Fruit fly (Drosophila melanogaster): Measurements from ENCODE around the gene CG13310.

Gene CG13310

dm6 chr3L:8836162-8836561 lies 35.8 kb upstream of the CG13310 start, which contains the start of gene CG32026:
Gene CG32026, plus strand, starts transcription at chr3L:8836462.
- TF ChIP-seq jim (GFP tag; optimal IDR thresholded peaks at IDR 0.05): no peak
- TF ChIP-seq sage (GFP tag; optimal IDR thresholded peaks at IDR 0.05): no peak
- no peak for TF ChIP-seq lola (GFP tag; optimal IDR thresholded peaks at IDR 0.05)
- no peak for TF ChIP-seq HLH106 (tag; optimal IDR thresholded peaks at IDR 0.05)
- TF ChIP-seq fru (GFP tag; optimal IDR thresholded peaks at IDR 0.05): no peak
- no peak for TF ChIP-seq woc (GFP tag; optimal IDR thresholded peaks at IDR 0.05)
- no peak for TF ChIP-seq pan (optimal IDR thresholded peaks at IDR 0.05)
- no peak for TF ChIP-seq dsf (GFP tag; optimal IDR thresholded peaks at IDR 0.05; ENCODE audit: borderline replicate concordance)
- TF ChIP-seq usp (GFP tag; optimal IDR thresholded peaks at IDR 0.05): no peak
- no peak for TF ChIP-seq dmrt93B (GFP tag; optimal IDR thresholded peaks at IDR 0.05)
- TF ChIP-seq dl (GFP tag; optimal IDR thresholded peaks at IDR 0.05; ENCODE audit: insufficient read depth in 1 of 2, partially characterized antibody in 2 of 2): no peak
- TF ChIP-seq Sp1 (GFP tag; optimal IDR thresholded peaks at IDR 0.05): no peak
- no peak for TF ChIP-seq psq (GFP tag; optimal IDR thresholded peaks at IDR 0.05)
- TF ChIP-seq Mio (GFP tag; optimal IDR thresholded peaks at IDR 0.05): no peak
- TF ChIP-seq Hr83 (GFP tag; optimal IDR thresholded peaks at IDR 0.05; ENCODE audit: poor library complexity, severe bottlenecking): no peak
- no peak for TF ChIP-seq CG32264 (GFP tag; optimal IDR thresholded peaks at IDR 0.05)
- TF ChIP-seq Dif (GFP tag; optimal IDR thresholded peaks at IDR 0.05; ENCODE audit: partially characterized antibody): no peak
- no peak for TF ChIP-seq Rel (GFP tag; optimal IDR thresholded peaks at IDR 0.05)
- TF ChIP-seq Rel (tag; optimal IDR thresholded peaks at IDR 0.05): no peak
- no peak for TF ChIP-seq sv (GFP tag; optimal IDR thresholded peaks at IDR 0.05)

DNA sequence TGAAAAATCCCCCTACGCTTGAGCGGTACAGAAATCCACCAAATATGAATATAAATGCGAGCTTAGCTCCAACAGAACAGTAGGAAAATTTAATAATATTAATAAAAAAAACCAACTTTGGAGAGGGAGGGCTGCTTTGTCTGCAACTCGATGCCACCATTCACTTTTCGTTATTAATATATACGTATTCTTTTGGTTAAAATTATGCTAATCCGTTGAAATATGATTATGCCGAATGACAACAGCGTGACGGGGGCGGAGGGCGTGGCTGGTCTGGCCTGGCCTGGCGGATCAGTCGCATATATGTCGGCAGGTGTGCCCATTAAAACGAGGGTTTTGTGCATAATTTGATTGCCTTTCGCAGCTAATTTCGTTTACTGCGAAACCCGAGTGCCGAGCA lies 35.1 kb upstream of the CG13310 start:
- TF ChIP-seq CG9705 (GFP tag; optimal IDR thresholded peaks at IDR 0.05) (no peak), Myc (optimal IDR thresholded peaks at IDR 0.05) (no peak), brk (GFP tag; optimal IDR thresholded peaks at IDR 0.05) (no peak), Dif (GFP tag; optimal IDR thresholded peaks at IDR 0.05; ENCODE audit: partially characterized antibody) (no peak), h (GFP tag; optimal IDR thresholded peaks at IDR 0.05) (no peak), dsf (GFP tag; optimal IDR thresholded peaks at IDR 0.05; ENCODE audit: borderline replicate concordance) (no peak), Mio (GFP tag; optimal IDR thresholded peaks at IDR 0.05) (no peak), foxo (GFP tag; optimal IDR thresholded peaks at IDR 0.05) (no peak), lola (GFP tag; optimal IDR thresholded peaks at IDR 0.05) (no peak), jim (GFP tag; optimal IDR thresholded peaks at IDR 0.05) (no peak), OdsH (GFP tag; optimal IDR thresholded peaks at IDR 0.05) (no peak), pan (optimal IDR thresholded peaks at IDR 0.05) (no peak)

DNA sequence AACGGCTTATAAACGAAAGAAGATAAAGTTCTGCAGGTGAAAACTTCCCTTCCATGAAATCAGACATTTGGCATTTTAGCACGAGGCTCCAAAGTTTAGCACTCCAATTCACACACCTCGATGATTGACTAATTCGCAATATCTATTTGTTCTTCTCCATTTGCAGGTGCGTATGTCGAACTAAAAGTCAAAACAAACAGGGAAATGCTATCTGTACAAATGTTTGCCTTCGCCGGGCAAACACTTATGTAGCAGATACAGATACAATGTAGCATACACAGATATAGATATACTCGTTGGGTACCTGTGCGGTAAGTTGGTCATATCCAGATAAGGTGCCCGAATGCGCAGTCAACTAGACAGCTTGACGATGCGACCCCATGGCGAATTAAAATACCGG lies 34.6 kb upstream of the CG13310 start:
- TF ChIP-seq sv (GFP tag; optimal IDR thresholded peaks at IDR 0.05): no peak
- TF ChIP-seq Hr78 (GFP tag; optimal IDR thresholded peaks at IDR 0.05): no peak
- no peak for TF ChIP-seq OdsH (GFP tag; optimal IDR thresholded peaks at IDR 0.05)
- TF ChIP-seq ey (GFP tag; optimal IDR thresholded peaks at IDR 0.05): no peak
- TF ChIP-seq h (GFP tag; optimal IDR thresholded peaks at IDR 0.05): no peak
- no peak for TF ChIP-seq dl (GFP tag; optimal IDR thresholded peaks at IDR 0.05; ENCODE audit: insufficient read depth in 1 of 2, partially characterized antibody in 2 of 2)
- TF ChIP-seq sage (GFP tag; optimal IDR thresholded peaks at IDR 0.05): no peak
- no peak for TF ChIP-seq Vsx2 (GFP tag; optimal IDR thresholded peaks at IDR 0.05; ENCODE audit: partially characterized antibody)
- no peak for TF ChIP-seq psq (GFP tag; optimal IDR thresholded peaks at IDR 0.05)
- no peak for TF ChIP-seq CrebA (GFP tag; optimal IDR thresholded peaks at IDR 0.05; ENCODE audit: borderline replicate concordance)
- no peak for TF ChIP-seq rgr (GFP tag; optimal IDR thresholded peaks at IDR 0.05)
- TF ChIP-seq brk (GFP tag; optimal IDR thresholded peaks at IDR 0.05): no peak
- TF ChIP-seq dsf (GFP tag; optimal IDR thresholded peaks at IDR 0.05; ENCODE audit: borderline replicate concordance): no peak
- no peak for TF ChIP-seq Myc (optimal IDR thresholded peaks at IDR 0.05)
- no peak for TF ChIP-seq foxo (GFP tag; optimal IDR thresholded peaks at IDR 0.05)

DNA sequence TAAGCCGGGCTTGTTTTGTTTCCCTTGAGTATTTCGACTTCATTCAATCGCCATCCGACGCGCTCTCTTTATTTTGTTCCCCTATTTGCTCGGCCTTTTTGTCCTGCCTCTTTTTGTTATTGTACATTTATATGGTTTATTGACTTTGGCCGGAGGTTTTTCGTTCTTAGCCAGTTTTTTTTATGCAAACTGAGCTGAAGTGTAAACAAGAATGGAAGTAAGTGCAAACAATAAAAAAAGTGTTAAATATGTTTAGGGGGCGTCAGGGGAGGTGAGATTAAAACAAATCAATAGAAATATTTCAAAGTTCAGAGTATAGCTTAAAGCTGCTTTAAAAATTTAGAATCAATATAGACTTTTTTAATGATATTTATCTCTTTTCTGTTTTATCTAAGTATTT lies 34.2 kb upstream of the CG13310 start:
- TF ChIP-seq pan (optimal IDR thresholded peaks at IDR 0.05) (no peak), psq (GFP tag; optimal IDR thresholded peaks at IDR 0.05) (peak; percentile 17), br (GFP tag; optimal IDR thresholded peaks at IDR 0.05) (peak; percentile 25), OdsH (GFP tag; optimal IDR thresholded peaks at IDR 0.05) (peak; percentile 13), Jra (GFP tag; optimal IDR thresholded peaks at IDR 0.05) (peak; percentile 28), rgr (GFP tag; optimal IDR thresholded peaks at IDR 0.05) (peak; percentile 29), HLH106 (tag; optimal IDR thresholded peaks at IDR 0.05) (no peak), Hr78 (GFP tag; optimal IDR thresholded peaks at IDR 0.05) (no peak), Myc (optimal IDR thresholded peaks at IDR 0.05) (no peak), h (GFP tag; optimal IDR thresholded peaks at IDR 0.05) (peak; percentile 15), Sp1 (GFP tag; optimal IDR thresholded peaks at IDR 0.05) (peak; percentile 21), foxo (GFP tag; optimal IDR thresholded peaks at IDR 0.05) (peak in 1 of 2 experiments; percentile 8)
